Fruit fly (Drosophila melanogaster) Kc167 (cell line): ENCODE measurements around the gene CG13362.

Experiments
- Myc ChIP-seq: fragments of >200 bp; optimal IDR thresholded peaks from 2 replicates; lab custom pipeline; 2017; ENCODE audit warnings: missing external identifiers
- Sin3A ChIP-seq: fragments of >200 bp; optimal IDR thresholded peaks from 2 replicates; lab custom pipeline; 2018; ENCODE audit warnings: missing external identifiers
- h ChIP-seq: fragments of >200 bp; optimal IDR thresholded peaks from 3 replicates; lab custom pipeline; 2018; ENCODE audit warnings: missing external identifiers
- insv ChIP-seq: fragments of >200 bp; optimal IDR thresholded peaks from 3 replicates; lab custom pipeline; 2018; ENCODE audit warnings: missing external identifiers
- psq ChIP-seq: fragments of >200 bp; optimal IDR thresholded peaks from 2 replicates; lab custom pipeline; 2017; ENCODE audit warnings: missing external identifiers
- ttk ChIP-seq: sonication (Bioruptor generic); optimal IDR thresholded peaks from 2 replicates; lab custom pipeline; 2017; ENCODE audit warnings: missing external identifiers

CG13362 gene

DNA sequence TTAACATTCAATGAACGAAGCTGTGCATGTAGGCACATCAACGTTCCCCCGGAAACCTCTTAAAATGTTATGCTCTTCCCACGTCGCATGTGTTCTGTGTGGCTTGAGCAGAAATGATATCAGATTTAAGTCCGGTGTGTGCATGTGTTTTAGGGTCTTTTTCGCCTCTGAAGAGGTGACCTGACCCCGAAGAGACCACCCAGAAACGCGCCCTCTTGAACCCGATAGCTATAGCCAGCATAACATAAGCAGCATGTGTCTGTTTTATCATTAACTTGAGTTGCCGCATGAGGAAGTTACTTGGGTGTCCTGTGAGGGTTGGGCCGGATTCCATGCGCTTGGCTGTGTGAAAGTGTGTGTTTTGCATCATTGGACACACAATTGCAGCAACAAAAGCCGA lies 32.2 kb downstream of the CG13362 start:
- TF ChIP-seq Myc (lab: Kevin White, UChicago) (no peak), h (lab: Kevin White, UChicago) (no peak)

DNA sequence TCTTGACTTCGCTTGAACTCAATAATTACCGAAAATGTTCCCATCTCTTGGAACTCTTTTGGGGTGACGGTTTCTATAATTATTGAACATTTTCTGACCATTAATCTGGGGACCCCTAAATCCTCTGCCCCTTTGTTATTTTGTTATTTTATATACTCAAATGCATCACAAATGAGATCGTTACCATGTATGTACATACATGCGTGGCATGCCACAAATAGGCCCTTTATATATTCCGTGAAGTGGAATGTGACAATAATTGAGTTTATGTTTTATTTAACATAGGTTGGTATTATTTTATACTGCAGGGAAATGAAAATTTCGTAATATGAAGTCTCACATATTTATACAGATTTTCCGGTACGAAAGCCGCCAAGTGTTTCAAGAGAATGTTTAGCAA lies 33.2 kb downstream of the CG13362 start:
- no peak for TF ChIP-seq h (lab: Kevin White, UChicago)

DNA sequence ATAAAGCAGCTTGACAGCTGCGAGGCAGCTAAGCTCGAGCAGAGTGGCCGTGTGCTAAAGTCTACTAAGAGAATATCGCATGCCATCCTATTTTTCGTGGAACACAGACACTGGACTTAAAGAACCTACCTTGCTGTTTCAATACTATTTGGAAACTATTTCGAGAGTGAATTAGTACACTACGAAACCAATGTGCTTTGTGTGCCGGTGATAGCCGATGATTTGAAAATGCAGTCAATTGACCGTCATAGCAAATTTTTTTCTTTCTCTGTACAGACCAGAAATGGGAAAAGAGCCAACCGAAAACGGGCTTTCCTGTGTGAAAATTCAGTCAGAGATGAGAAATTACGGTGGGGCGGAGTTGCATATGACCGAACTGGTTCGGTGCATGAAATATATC lies 35.7 kb downstream of the CG13362 start:
- TF ChIP-seq h (lab: Kevin White, UChicago), result no peak
- TF ChIP-seq insv (lab: Kevin White, UChicago), result no peak
- TF ChIP-seq psq, result no peak
- TF ChIP-seq ttk (lab: Kevin White, UChicago), result no peak
- no peak for TF ChIP-seq Sin3A (lab: Kevin White, UChicago)
- no peak for TF ChIP-seq Myc (lab: Kevin White, UChicago)

DNA sequence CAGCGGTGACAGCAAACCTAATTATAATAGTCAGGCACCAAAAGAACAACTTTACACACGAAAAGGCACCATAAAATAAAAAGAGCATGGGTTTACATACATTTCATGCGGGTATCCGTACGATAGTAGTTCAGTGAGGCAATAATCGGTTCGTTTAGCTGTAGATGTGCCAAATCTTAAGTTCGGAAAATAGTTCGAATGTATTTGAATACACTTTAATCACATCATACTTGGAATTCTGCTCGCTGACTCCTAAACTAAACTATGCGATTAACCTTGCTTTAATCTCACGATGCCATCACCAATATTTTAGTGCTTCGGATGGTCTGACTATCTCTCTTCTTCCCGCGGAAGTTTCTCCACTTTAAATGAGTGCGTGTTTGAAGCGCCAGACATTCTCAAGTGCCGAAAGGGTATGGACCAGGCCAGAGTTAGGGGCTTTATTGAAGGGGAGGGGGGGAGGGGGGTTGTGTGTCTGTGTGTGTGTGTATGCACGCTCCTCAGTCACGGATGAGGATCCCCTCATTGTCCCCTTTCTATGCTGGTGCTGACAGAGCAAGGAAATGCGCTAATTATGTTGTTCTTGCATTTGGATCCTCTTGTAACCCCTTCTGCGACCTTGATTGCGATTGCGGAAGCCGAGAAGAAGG lies 37.7 kb downstream of the CG13362 start:
- TF ChIP-seq ttk (lab: Kevin White, UChicago) (no peak), Sin3A (lab: Kevin White, UChicago) (no peak), h (lab: Kevin White, UChicago) (no peak), Myc (lab: Kevin White, UChicago) (no peak), psq (no peak), insv (lab: Kevin White, UChicago) (no peak)

DNA sequence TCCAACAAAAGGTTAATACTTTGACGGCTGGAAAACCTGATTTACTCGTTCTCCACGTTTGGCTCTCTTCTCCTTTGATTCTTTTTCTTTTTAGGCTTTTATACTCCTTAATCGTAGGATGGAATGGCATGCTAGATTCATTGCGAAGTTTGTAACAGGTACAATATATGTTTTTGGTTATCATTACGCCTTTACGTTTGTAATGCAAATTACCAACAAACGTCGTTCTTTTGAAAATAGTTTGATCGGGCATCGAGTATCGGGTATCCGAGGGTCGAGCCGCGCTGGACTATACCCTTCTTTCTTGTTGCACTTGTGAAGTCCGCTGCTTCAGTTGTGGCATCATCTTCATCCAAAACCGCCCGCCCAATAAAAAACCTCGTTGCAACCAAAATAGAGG lies 39.2 kb downstream of the CG13362 start:
- no peak for TF ChIP-seq psq
- TF ChIP-seq ttk (lab: Kevin White, UChicago), result no peak
- TF ChIP-seq insv (lab: Kevin White, UChicago), result no peak
- TF ChIP-seq h (lab: Kevin White, UChicago), result no peak
- no peak for TF ChIP-seq Sin3A (lab: Kevin White, UChicago)
- no peak for TF ChIP-seq Myc (lab: Kevin White, UChicago)

DNA sequence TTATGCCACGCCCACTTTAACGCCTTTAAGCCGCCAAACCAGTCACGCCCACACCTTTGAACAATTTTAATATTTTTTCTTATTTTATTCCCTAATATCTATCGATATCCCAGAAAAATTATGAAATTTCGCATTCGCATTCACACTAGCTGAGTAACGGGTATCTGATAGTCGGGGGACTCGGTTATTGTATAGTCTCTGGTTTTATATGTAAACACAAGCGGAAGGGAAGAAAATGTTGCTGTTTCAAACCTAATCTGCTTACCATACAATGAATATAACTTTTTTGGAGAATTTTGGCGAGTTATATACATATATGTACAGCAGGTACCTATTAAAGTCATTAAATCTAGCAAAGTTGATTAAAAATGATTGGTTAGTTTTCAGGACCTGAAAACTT lies 40.2 kb downstream of the CG13362 start:
- no peak for TF ChIP-seq insv (lab: Kevin White, UChicago)
- no peak for TF ChIP-seq psq
- TF ChIP-seq Myc (lab: Kevin White, UChicago), result no peak

DNA sequence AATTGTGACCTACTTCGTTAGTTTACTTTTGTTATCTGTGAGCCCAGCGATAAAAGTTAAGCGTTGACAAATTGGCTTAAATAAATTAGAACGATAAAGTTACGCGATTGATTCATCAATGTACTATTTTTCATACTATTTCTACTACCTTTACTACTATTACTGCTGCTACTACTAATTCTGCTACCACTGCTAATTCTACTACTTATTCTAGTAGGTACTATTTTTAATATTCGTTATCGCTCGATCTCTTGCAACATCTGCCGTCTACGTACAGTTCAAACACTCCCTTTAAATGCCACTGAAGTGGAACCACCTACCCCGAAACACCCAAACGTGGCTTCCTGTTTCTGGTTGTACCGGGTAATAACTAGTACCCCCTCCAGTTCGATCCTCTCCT lies 41.6 kb downstream of the CG13362 start:
- TF ChIP-seq Sin3A (lab: Kevin White, UChicago) (no peak), insv (lab: Kevin White, UChicago) (no peak), ttk (lab: Kevin White, UChicago) (no peak), h (lab: Kevin White, UChicago) (no peak), psq (no peak), Myc (lab: Kevin White, UChicago) (no peak)

DNA sequence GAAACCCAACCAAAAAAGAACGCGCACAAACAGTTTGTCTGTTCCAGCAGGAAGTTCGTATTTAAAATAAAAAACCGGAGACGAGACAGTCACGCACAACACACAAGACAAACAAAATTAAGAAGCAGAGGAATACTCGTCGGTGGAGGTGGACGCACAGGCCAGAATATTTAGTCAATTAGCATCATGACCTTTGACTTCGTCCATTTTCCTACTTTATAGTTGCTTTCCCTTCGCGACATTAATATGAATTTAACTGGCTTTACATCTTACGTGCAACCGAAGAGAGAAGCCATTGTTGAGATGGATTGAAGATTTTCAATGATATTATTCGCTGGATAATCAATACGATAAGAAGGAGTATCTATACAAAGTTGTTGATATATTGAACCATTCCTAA lies 48.6 kb downstream of the CG13362 start:
- TF ChIP-seq h (lab: Kevin White, UChicago), result no peak
